Worm (Caenorhabditis elegans): ENCODE data around the gene F44G4.5.

- TF ChIP-seq pes-1 (GFP tag; IDR thresholded peaks at IDR 0.05): no peak
- TF ChIP-seq ama-1 (optimal IDR thresholded peaks at IDR 0.05): no peak
- no peak for TF ChIP-seq tra-4 (tag; optimal IDR thresholded peaks at IDR 0.05)
- no peak for TF ChIP-seq scrt-1 (GFP tag; IDR thresholded peaks at IDR 0.05)
- TF ChIP-seq ceh-13 (GFP tag; optimal IDR thresholded peaks at IDR 0.05): no peak
- no peak for TF ChIP-seq ets-7 (tag; optimal IDR thresholded peaks at IDR 0.05)
These were observed 13.1 kb upstream of the F44G4.5 start for ce11 chrII:9013341-9013740.
